Worm (Caenorhabditis elegans): ENCODE measurements around the gene F40F4.7.

ce11 chrX:3230575-3230974 is 15.2 kb downstream of the F40F4.7 start:
- TF ChIP-seq ceh-19 (GFP tag; optimal IDR thresholded peaks at IDR 0.05) (no peak), fkh-10 (GFP tag; optimal IDR thresholded peaks at IDR 0.05) (no peak), elt-2 (tag; optimal IDR thresholded peaks at IDR 0.05) (no peak), odd-2 (tag; optimal IDR thresholded peaks at IDR 0.05) (no peak), pag-3 (tag; optimal IDR thresholded peaks at IDR 0.05; ENCODE audit: borderline replicate concordance) (no peak), ceh-22 (tag; optimal IDR thresholded peaks at IDR 0.05) (no peak), C38D4.7 (GFP tag; optimal IDR thresholded peaks at IDR 0.05) (no peak), pqm-1 (tag; optimal IDR thresholded peaks at IDR 0.05) (no peak), hlh-30 (tag; optimal IDR thresholded peaks at IDR 0.05; ENCODE audit: insufficient read depth) (no peak), pha-4 (tag; optimal IDR thresholded peaks at IDR 0.05) (no peak), nhr-11 (tag; optimal IDR thresholded peaks at IDR 0.05) (no peak)

All from whole organism, late embryonic.